Worm (Caenorhabditis elegans) whole organism, L3 larva: ENCODE results near the gene R09B5.11.

ENCODE experiments used
- R02D3.7 ChIP-seq: fragments of 150-350 bp; optimal IDR thresholded peaks from 2 replicates; lab custom pipeline; 2014; ENCODE audit warnings: missing biosample characterization, missing genetic modification characterization
- aly-2 ChIP-seq: fragments of 150-350 bp; optimal IDR thresholded peaks from 2 replicates; lab custom pipeline; 2014; ENCODE audit warnings: missing biosample characterization, missing genetic modification characterization
- ceh-16 ChIP-seq: sonication (generic microtip); optimal IDR thresholded peaks from 2 replicates; lab custom pipeline; 2017; ENCODE audit warnings: missing biosample characterization, missing genetic modification characterization
- ceh-28 ChIP-seq: fragments of 150-350 bp; optimal IDR thresholded peaks from 2 replicates; lab custom pipeline; 2014; ENCODE audit warnings: missing biosample characterization, missing genetic modification reagents, missing genetic modification characterization
- ceh-82 ChIP-seq: fragments of 150-350 bp; optimal IDR thresholded peaks from 2 replicates; lab custom pipeline; 2014; ENCODE audit warnings: missing biosample characterization, missing genetic modification characterization
- daf-12 ChIP-seq: fragments of 150-350 bp; optimal IDR thresholded peaks from 2 replicates; lab custom pipeline; 2014; ENCODE audit warnings: missing biosample characterization, missing genetic modification reagents, missing genetic modification characterization
- egl-27 ChIP-seq: sonication (generic microtip); optimal IDR thresholded peaks from 4 replicates; lab custom pipeline; 2017; ENCODE audit warnings: missing biosample characterization, missing genetic modification reagents, missing genetic modification characterization
- egl-5 ChIP-seq: fragments of 150-350 bp; optimal IDR thresholded peaks from 2 replicates; lab custom pipeline; 2017; ENCODE audit warnings: missing biosample characterization, missing genetic modification reagents, missing genetic modification characterization, inconsistent platforms
- elt-2 ChIP-seq: sonication (generic microtip); optimal IDR thresholded peaks from 2 replicates; lab custom pipeline; 2016; ENCODE audit warnings: missing genetic modification reagents, mild to moderate bottlenecking, missing genetic modification characterization, missing compliant biosample characterization
- elt-3 ChIP-seq, 3 experiments: fragments of 150-350 bp in 1 of 3; sonication (generic microtip) in 2 of 3; optimal IDR thresholded peaks; 2 replicates in 2 of 3; 4 replicates in 1 of 3; lab custom pipeline; 2014 to 2017; ENCODE audit warnings: missing biosample characterization in 3 of 3, missing genetic modification characterization in 3 of 3
- eor-1 ChIP-seq, 2 experiments: fragments of 150-350 bp; optimal IDR thresholded peaks; 2 replicates each; lab custom pipeline; 2014 to 2018; ENCODE audit warnings: missing biosample characterization in 2 of 2, missing genetic modification characterization in 2 of 2
- fkh-2 ChIP-seq: fragments of 150-350 bp; optimal IDR thresholded peaks from 2 replicates; lab custom pipeline; 2014; ENCODE audit warnings: missing biosample characterization, missing genetic modification reagents, missing genetic modification characterization
- fos-1 ChIP-seq: fragments of 150-350 bp; optimal IDR thresholded peaks from 2 replicates; lab custom pipeline; 2014; ENCODE audit warnings: missing biosample characterization, missing genetic modification characterization
- hmg-11 ChIP-seq: sonication (generic microtip); optimal IDR thresholded peaks from 2 replicates; lab custom pipeline; 2016; ENCODE audit warnings: missing genetic modification characterization, missing compliant biosample characterization
- jun-1 ChIP-seq: fragments of 150-350 bp; optimal IDR thresholded peaks from 2 replicates; lab custom pipeline; 2014; ENCODE audit warnings: missing biosample characterization, missing genetic modification reagents, missing genetic modification characterization
- lin-15B ChIP-seq: fragments of 150-350 bp; optimal IDR thresholded peaks from 2 replicates; lab custom pipeline; 2014; ENCODE audit warnings: missing biosample characterization, missing genetic modification characterization
- lin-39 ChIP-seq: fragments of 150-350 bp; optimal IDR thresholded peaks from 2 replicates; lab custom pipeline; 2018; ENCODE audit warnings: missing biosample characterization, missing genetic modification reagents, missing genetic modification characterization
- lsy-12 ChIP-seq: sonication (generic microtip); optimal IDR thresholded peaks from 2 replicates; lab custom pipeline; 2016; ENCODE audit warnings: mild to moderate bottlenecking, missing genetic modification characterization, missing compliant biosample characterization
- mdl-1 ChIP-seq: fragments of 150-350 bp; optimal IDR thresholded peaks from 2 replicates; lab custom pipeline; 2014; ENCODE audit warnings: missing biosample characterization, missing genetic modification characterization
- mml-1 ChIP-seq: fragments of 150-350 bp; sonication (generic microtip); optimal IDR thresholded peaks from 3 replicates; lab custom pipeline; 2014; ENCODE audit warnings: missing biosample characterization, missing genetic modification characterization
- nfya-1 ChIP-seq: sonication (generic microtip); optimal IDR thresholded peaks from 2 replicates; lab custom pipeline; 2017; ENCODE audit warnings: missing genetic modification characterization, mild to moderate bottlenecking, missing compliant biosample characterization, antibody characterized with exemption, moderate library complexity; ENCODE audit not compliant: insufficient read depth
- nhr-11 ChIP-seq: fragments of 150-350 bp; optimal IDR thresholded peaks from 2 replicates; lab custom pipeline; 2014; ENCODE audit warnings: missing biosample characterization, missing genetic modification characterization
- nhr-12 ChIP-seq: fragments of 150-350 bp; optimal IDR thresholded peaks from 2 replicates; lab custom pipeline; 2014; ENCODE audit warnings: missing biosample characterization, missing genetic modification characterization
- nhr-25 ChIP-seq: sonication (generic microtip); optimal IDR thresholded peaks from 2 replicates; lab custom pipeline; 2017; ENCODE audit warnings: missing biosample characterization, missing genetic modification characterization
- nhr-28 ChIP-seq: fragments of 150-350 bp; optimal IDR thresholded peaks from 2 replicates; lab custom pipeline; 2014; ENCODE audit warnings: missing biosample characterization, missing genetic modification characterization
- nhr-43 ChIP-seq: sonication (generic microtip); optimal IDR thresholded peaks from 2 replicates; lab custom pipeline; 2016; ENCODE audit warnings: mild to moderate bottlenecking, missing genetic modification characterization, missing compliant biosample characterization; ENCODE audit not compliant: poor library complexity, severe bottlenecking
- nhr-67 ChIP-seq: fragments of 150-350 bp; optimal IDR thresholded peaks from 2 replicates; lab custom pipeline; 2014; ENCODE audit warnings: missing biosample characterization, missing genetic modification characterization
- nhr-76 ChIP-seq: fragments of 150-350 bp; sonication (generic microtip); optimal IDR thresholded peaks from 5 replicates; lab custom pipeline; 2014; ENCODE audit warnings: missing biosample characterization, missing genetic modification characterization
- nhr-77 ChIP-seq: fragments of 150-350 bp; optimal IDR thresholded peaks from 2 replicates; lab custom pipeline; 2014; ENCODE audit warnings: missing biosample characterization, missing genetic modification characterization
- pha-4 ChIP-seq: fragments of 150-350 bp; optimal IDR thresholded peaks from 2 replicates; lab custom pipeline; 2014; ENCODE audit warnings: missing biosample characterization, missing genetic modification reagents, missing genetic modification characterization
- pqm-1 ChIP-seq: fragments of 150-350 bp; optimal IDR thresholded peaks from 2 replicates; lab custom pipeline; 2017; ENCODE audit warnings: missing biosample characterization, missing genetic modification characterization, inconsistent platforms
- sea-2 ChIP-seq: fragments of 150-350 bp; sonication (generic microtip); optimal IDR thresholded peaks from 4 replicates; lab custom pipeline; 2014; ENCODE audit warnings: missing biosample characterization, missing genetic modification reagents, missing genetic modification characterization
- skn-1 ChIP-seq: fragments of 150-350 bp; optimal IDR thresholded peaks from 2 replicates; lab custom pipeline; 2014; ENCODE audit warnings: missing biosample characterization, missing genetic modification characterization
- tbx-2 ChIP-seq: sonication (generic microtip); optimal IDR thresholded peaks from 2 replicates; lab custom pipeline; 2016; ENCODE audit warnings: mild to moderate bottlenecking, missing genetic modification characterization, missing compliant biosample characterization
- unc-39 ChIP-seq: sonication (generic microtip); optimal IDR thresholded peaks from 4 replicates; lab custom pipeline; 2017; ENCODE audit warnings: missing biosample characterization, missing genetic modification characterization
- unc-62 ChIP-seq: fragments of 150-350 bp; sonication (generic microtip); optimal IDR thresholded peaks from 4 replicates; lab custom pipeline; 2014; ENCODE audit warnings: missing biosample characterization, missing genetic modification reagents, missing genetic modification characterization
- zag-1 ChIP-seq: fragments of 150-350 bp; optimal IDR thresholded peaks from 2 replicates; lab custom pipeline; 2014; ENCODE audit warnings: missing biosample characterization, missing genetic modification characterization
- ztf-11 ChIP-seq: fragments of 150-350 bp; optimal IDR thresholded peaks from 2 replicates; lab custom pipeline; 2014; ENCODE audit warnings: missing biosample characterization, missing genetic modification characterization
- ztf-4 ChIP-seq: fragments of 150-350 bp; optimal IDR thresholded peaks from 2 replicates; lab custom pipeline; 2014; ENCODE audit warnings: missing biosample characterization, missing genetic modification characterization

The R09B5.11 gene

DNA sequence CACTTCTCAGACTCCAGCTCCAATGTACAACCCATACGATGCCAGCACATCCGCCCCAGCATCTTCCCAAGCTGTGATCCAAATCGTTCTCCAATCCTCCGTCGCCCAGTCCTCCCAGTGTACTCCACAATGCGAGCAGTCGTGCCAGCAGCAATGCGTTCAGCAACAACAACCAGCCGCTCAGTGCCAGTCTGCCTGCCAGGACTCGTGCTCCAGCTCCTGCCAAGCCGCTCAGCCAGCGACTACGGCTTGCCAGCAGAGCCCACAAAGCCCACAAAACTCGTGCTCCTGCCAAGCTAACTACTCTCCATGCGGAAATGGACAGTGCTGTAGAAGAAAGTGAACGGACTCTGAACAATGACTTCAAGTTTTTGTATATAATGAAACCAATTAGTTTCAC lies 26.9 kb downstream of the R09B5.11 start:
- TF ChIP-seq fos-1 (tag; lab: Kevin White, UChicago), result no peak
- TF ChIP-seq ztf-11 (tag; lab: Kevin White, UChicago), result no peak
- no peak for TF ChIP-seq mdl-1
- TF ChIP-seq nhr-11 (tag; lab: Kevin White, UChicago), result no peak
- no peak for TF ChIP-seq mml-1 (tag; lab: Kevin White, UChicago)
- no peak for TF ChIP-seq eor-1 (tag; optimal IDR thresholded peaks at IDR 0.05; lab: Kevin White, UChicago)
- TF ChIP-seq lsy-12, result no peak
- no peak for TF ChIP-seq nhr-25 (tag; lab: Kevin White, UChicago)
- no peak for TF ChIP-seq zag-1 (tag; lab: Kevin White, UChicago)
- TF ChIP-seq hmg-11 (tag; lab: Kevin White, UChicago), result no peak
- TF ChIP-seq ceh-16, result no peak
- no peak for TF ChIP-seq pha-4 (tag; lab: Kevin White, UChicago)
- TF ChIP-seq egl-27 (tag; lab: Kevin White, UChicago), result no peak
- no peak for TF ChIP-seq egl-5 (tag; lab: Kevin White, UChicago)
- no peak for TF ChIP-seq skn-1 (tag; lab: Kevin White, UChicago)
- no peak for TF ChIP-seq ceh-28 (tag; lab: Kevin White, UChicago)
- TF ChIP-seq, all 47 proteins: peak for 0

DNA sequence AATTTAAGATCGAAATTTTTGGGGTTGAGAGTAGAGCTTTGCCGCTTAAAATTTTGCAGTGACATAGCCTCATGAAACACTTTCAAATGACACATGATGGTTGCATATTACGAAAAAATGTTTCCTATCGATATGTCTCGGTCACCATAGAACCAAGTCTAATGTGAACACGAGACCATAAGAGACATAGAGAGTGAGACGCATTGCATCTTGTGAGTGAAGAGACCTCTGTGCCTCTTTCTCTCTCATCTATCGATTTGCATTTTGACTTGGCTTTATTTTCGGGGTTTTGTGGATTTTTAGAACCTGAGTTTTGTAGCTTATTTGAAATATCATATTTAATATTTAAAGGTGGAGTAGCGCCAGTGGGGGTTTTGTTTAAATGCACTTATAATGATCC lies 27.9 kb downstream of the R09B5.11 start:
- no peak for TF ChIP-seq unc-39
- TF ChIP-seq fkh-2, result no peak
- TF ChIP-seq egl-5 (tag; lab: Kevin White, UChicago), result no peak
- TF ChIP-seq nhr-12 (tag; lab: Kevin White, UChicago), result no peak
- no peak for TF ChIP-seq unc-62 (GFP tag; lab: Kevin White, UChicago)
- no peak for TF ChIP-seq nhr-77 (tag; lab: Kevin White, UChicago)
- TF ChIP-seq nhr-28, result no peak
- peak; percentile 47 for TF ChIP-seq nfya-1 (tag; lab: Kevin White, UChicago)
- TF ChIP-seq tbx-2 (tag; lab: Kevin White, UChicago), result no peak
- TF ChIP-seq pha-4 (tag; lab: Kevin White, UChicago), result peak; percentile 28
- TF ChIP-seq sea-2, result no peak
- peak; percentile 41 for TF ChIP-seq hmg-11 (tag; lab: Kevin White, UChicago)
- no peak for TF ChIP-seq ceh-82 (tag; lab: Kevin White, UChicago)
- no peak for TF ChIP-seq ceh-16
- TF ChIP-seq ztf-4 (tag; lab: Kevin White, UChicago), result no peak
- TF ChIP-seq nhr-76, result no peak
- no peak for TF ChIP-seq pqm-1 (tag; lab: Kevin White, UChicago)
- TF ChIP-seq R02D3.7, result no peak
- TF ChIP-seq nhr-67 (tag; lab: Kevin White, UChicago), result no peak
- TF ChIP-seq elt-2 (tag; lab: Kevin White, UChicago), result peak; percentile 29
- TF ChIP-seq elt-3 (tag; optimal IDR thresholded peaks at IDR 0.05; lab: Kevin White, UChicago), result no peak
- no peak for TF ChIP-seq lsy-12
- no peak for TF ChIP-seq lin-39 (tag; lab: Kevin White, UChicago)
- no peak for TF ChIP-seq nhr-43 (tag; lab: Kevin White, UChicago)
- TF ChIP-seq nhr-11 (tag; lab: Kevin White, UChicago), result no peak
- no peak for TF ChIP-seq ztf-11 (tag; lab: Kevin White, UChicago)
- TF ChIP-seq jun-1 (tag; lab: Kevin White, UChicago), result no peak
- TF ChIP-seq nhr-25 (tag; lab: Kevin White, UChicago), result no peak
- TF ChIP-seq daf-12 (tag; lab: Kevin White, UChicago), result no peak
- no peak for TF ChIP-seq lin-15B
- TF ChIP-seq aly-2 (tag; lab: Kevin White, UChicago), result no peak
- no peak for TF ChIP-seq mml-1 (tag; lab: Kevin White, UChicago)
- peak; percentile 28 for TF ChIP-seq ceh-28 (tag; lab: Kevin White, UChicago)
- no peak for TF ChIP-seq egl-27 (tag; lab: Kevin White, UChicago)

DNA sequence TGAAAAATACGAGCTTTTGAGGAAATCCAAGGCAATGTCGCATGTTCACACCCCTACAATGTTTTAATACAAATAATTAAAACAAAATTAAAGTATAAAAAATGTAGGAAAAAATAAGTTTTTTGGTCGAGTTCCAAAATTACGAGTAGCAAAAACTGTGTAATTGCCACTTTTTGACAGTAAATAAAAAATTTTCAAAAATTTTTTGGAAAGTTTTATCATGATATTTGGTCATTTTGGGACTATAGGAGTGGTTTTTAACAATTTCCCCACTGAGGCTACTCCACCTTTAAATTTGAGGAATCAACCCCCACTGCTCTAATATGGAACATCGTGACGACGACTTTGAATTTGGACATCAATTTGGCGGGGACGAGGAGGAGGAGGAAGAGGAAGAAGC lies 28.4 kb downstream of the R09B5.11 start, which contains the start of gene gid-8:
Gene gid-8, plus strand, starts transcription at position 301 of the 400 bp plus-strand sequence.
- TF ChIP-seq nhr-76, result no peak
- TF ChIP-seq, all 47 proteins: peak for 0
